Fruit fly (Drosophila melanogaster) whole organism, embryonic: ENCODE data around the gene LeuRS-m.

Experiments used
- Aef1 ChIP-seq: fragments of 200-800 bp; sonication (Bioruptor generic); IDR thresholded peaks from 3 replicates; pipeline ENCODE4 v1.3.6; 2022; ENCODE audit warnings: missing biosample characterization, missing genetic modification characterization
- Atf-2 ChIP-seq: fragments of 200-800 bp; sonication (Bioruptor generic); optimal IDR thresholded peaks from 2 replicates; lab custom pipeline; 2016; ENCODE audit warnings: missing biosample characterization, missing genetic modification characterization
- Atf6 ChIP-seq: fragments of 200-800 bp; sonication (Bioruptor generic); IDR thresholded peaks from 2 replicates; pipeline ENCODE4 v1.3.6; 2022; ENCODE audit warnings: missing biosample characterization, missing genetic modification characterization
- BEAF-32 ChIP-seq: fragments of 200-800 bp; sonication (Bioruptor generic); optimal IDR thresholded peaks from 3 replicates; lab custom pipeline; 2017; ENCODE audit warnings: missing biosample characterization, missing genetic modification characterization, mild to moderate bottlenecking, moderate library complexity, missing genetic modification reagents
- CG10565 ChIP-seq: fragments of 200-800 bp; sonication (Bioruptor generic); optimal IDR thresholded peaks from 3 replicates; lab custom pipeline; 2016; ENCODE audit warnings: missing biosample characterization, mild to moderate bottlenecking, missing genetic modification characterization
- CG11456 ChIP-seq: fragments of 200-800 bp; sonication (Bioruptor generic); IDR thresholded peaks from 3 replicates; pipeline ENCODE4 v1.3.6; 2022; ENCODE audit warnings: missing biosample characterization, missing genetic modification characterization
- CG13624 ChIP-seq: fragments of 200-800 bp; sonication (Bioruptor generic); optimal IDR thresholded peaks from 2 replicates; lab custom pipeline; 2016; ENCODE audit warnings: missing biosample characterization, missing genetic modification characterization
- CG13775 ChIP-seq: fragments of 200-800 bp; sonication (Bioruptor generic); optimal IDR thresholded peaks from 3 replicates; lab custom pipeline; 2017; ENCODE audit warnings: missing biosample characterization, mild to moderate bottlenecking, missing genetic modification characterization
- CG16863 ChIP-seq: fragments of 200-800 bp; sonication (Bioruptor generic); optimal IDR thresholded peaks from 3 replicates; lab custom pipeline; 2016; ENCODE audit warnings: missing biosample characterization, missing genetic modification characterization
- CG1832 ChIP-seq: fragments of 200-800 bp; sonication (Bioruptor generic); optimal IDR thresholded peaks from 2 replicates; lab custom pipeline; 2017; ENCODE audit warnings: missing biosample characterization, mild to moderate bottlenecking, missing genetic modification characterization, inconsistent platforms
- CG3726 ChIP-seq: fragments of 200-800 bp; sonication (Bioruptor generic); IDR thresholded peaks from 3 replicates; pipeline ENCODE4, ENCODE4 v1.3.6; 2022; ENCODE audit warnings: missing biosample characterization, missing genetic modification characterization
- CG4617 ChIP-seq: fragments of 200-800 bp; sonication (Bioruptor generic); optimal IDR thresholded peaks from 3 replicates; lab custom pipeline; 2016; ENCODE audit warnings: missing biosample characterization, missing genetic modification characterization, borderline replicate concordance
- CG6175 ChIP-seq: fragments of 200-800 bp; sonication (Bioruptor generic); IDR thresholded peaks from 3 replicates; pipeline ENCODE4 v1.3.6; 2022; ENCODE audit warnings: missing biosample characterization, missing genetic modification characterization
- CG6272 ChIP-seq: fragments of 200-800 bp; sonication (Bioruptor generic); IDR thresholded peaks from 2 replicates; pipeline ENCODE4 v1.3.6; 2022; ENCODE audit warnings: missing biosample characterization, missing genetic modification characterization
- CG6791 ChIP-seq: fragments of 200-800 bp; sonication (Bioruptor generic); IDR thresholded peaks from 3 replicates; pipeline ENCODE4 v1.3.6; 2022; ENCODE audit warnings: missing biosample characterization, missing genetic modification characterization; ENCODE audit not compliant: partially characterized antibody
- CG6813 ChIP-seq: fragments of 200-800 bp; sonication (Bioruptor generic); optimal IDR thresholded peaks from 2 replicates; lab custom pipeline; 2017; ENCODE audit warnings: missing biosample characterization, missing genetic modification characterization, mild to moderate bottlenecking, moderate library complexity, missing genetic modification reagents
- CG7372 ChIP-seq: fragments of 200-800 bp; sonication (Bioruptor generic); IDR thresholded peaks from 2 replicates; pipeline ENCODE4 v1.3.6; 2022; ENCODE audit warnings: missing biosample characterization, missing genetic modification characterization
- CG8281 ChIP-seq: fragments of 200-800 bp; sonication (Bioruptor generic); optimal IDR thresholded peaks from 2 replicates; lab custom pipeline; 2018; ENCODE audit warnings: missing biosample characterization, mild to moderate bottlenecking, missing genetic modification characterization, moderate library complexity
- CkIIα-i1 ChIP-seq: fragments of 200-800 bp; sonication (Bioruptor generic); IDR thresholded peaks from 2 replicates; pipeline ENCODE4 v1.3.6; 2022; ENCODE audit warnings: missing biosample characterization, missing genetic modification characterization
- CrebB ChIP-seq: fragments of 200-800 bp; sonication (Bioruptor generic); optimal IDR thresholded peaks from 3 replicates; lab custom pipeline; 2018; ENCODE audit warnings: missing biosample characterization, mild to moderate bottlenecking, missing genetic modification characterization
- D19A ChIP-seq: fragments of 200-800 bp; optimal IDR thresholded peaks from 3 replicates; lab custom pipeline; 2019; ENCODE audit warnings: missing biosample characterization, mild to moderate bottlenecking, missing genetic modification characterization, moderate library complexity
- Dfd ChIP-seq, 2 experiments: fragments of >200 bp; optimal IDR thresholded peaks; 2 replicates each; lab custom pipeline; 2017; ENCODE audit warnings: missing biosample characterization in 2 of 2, missing genetic modification characterization in 2 of 2
- Dll ChIP-seq: fragments of 200-800 bp; sonication (Bioruptor generic); IDR thresholded peaks from 4 replicates; pipeline ENCODE4 v1.3.6; 2022; ENCODE audit warnings: missing biosample characterization, missing genetic modification characterization; ENCODE audit not compliant: partially characterized antibody
- Dref ChIP-seq: fragments of 200-800 bp; sonication (Bioruptor generic); IDR thresholded peaks from 2 replicates; pipeline ENCODE4 v1.3.6; 2022; ENCODE audit warnings: missing biosample characterization, missing genetic modification characterization
- H15 ChIP-seq: fragments of 200-800 bp; sonication (Bioruptor generic); IDR thresholded peaks from 3 replicates; pipeline ENCODE4 v1.3.6; 2022; ENCODE audit warnings: missing biosample characterization, missing genetic modification characterization
- HHEX ChIP-seq: fragments of 200-800 bp; sonication (Bioruptor generic); optimal IDR thresholded peaks from 3 replicates; lab custom pipeline; 2017; ENCODE audit warnings: missing biosample characterization, mild to moderate bottlenecking, missing genetic modification characterization, missing genetic modification reagents
- Hr51 ChIP-seq, 2 experiments: fragments of 200-800 bp; sonication (Bioruptor generic); optimal IDR thresholded peaks; 2 replicates in 1 of 2; 3 replicates in 1 of 2; lab custom pipeline; 2016 to 2018; ENCODE audit warnings: missing biosample characterization in 2 of 2, missing genetic modification characterization in 2 of 2, mild to moderate bottlenecking in 1 of 2, moderate library complexity in 1 of 2
- PHDP ChIP-seq: fragments of 200-800 bp; sonication (Bioruptor generic); optimal IDR thresholded peaks from 3 replicates; lab custom pipeline; 2018; ENCODE audit warnings: missing biosample characterization, mild to moderate bottlenecking, missing genetic modification characterization, moderate library complexity
- Ssrp ChIP-seq: fragments of 200-800 bp; sonication (Bioruptor generic); optimal IDR thresholded peaks from 2 replicates; lab custom pipeline; 2018; ENCODE audit warnings: missing biosample characterization, mild to moderate bottlenecking, missing genetic modification characterization, moderate library complexity
- YL-1 ChIP-seq: fragments of 200-800 bp; sonication (Bioruptor generic); optimal IDR thresholded peaks from 3 replicates; lab custom pipeline; 2017; ENCODE audit warnings: missing biosample characterization, mild to moderate bottlenecking, missing genetic modification characterization
- cato ChIP-seq: fragments of 200-800 bp; sonication (Bioruptor generic); optimal IDR thresholded peaks from 2 replicates; lab custom pipeline; 2016; ENCODE audit warnings: missing biosample characterization, missing genetic modification characterization, borderline replicate concordance
- crc ChIP-seq: fragments of 200-800 bp; sonication (Bioruptor generic); optimal IDR thresholded peaks from 2 replicates; lab custom pipeline; 2016; ENCODE audit warnings: missing biosample characterization, missing genetic modification characterization
- dimm ChIP-seq: fragments of 200-800 bp; sonication (Bioruptor generic); IDR thresholded peaks from 2 replicates; pipeline ENCODE4 v1.3.6; 2022; ENCODE audit warnings: missing biosample characterization, missing genetic modification characterization
- ewg ChIP-seq: fragments of 200-800 bp; sonication (Bioruptor generic); optimal IDR thresholded peaks from 3 replicates; lab custom pipeline; 2017; ENCODE audit warnings: mild to moderate bottlenecking, missing biosample characterization, missing genetic modification reagents, missing genetic modification characterization
- fd64A ChIP-seq: fragments of 200-800 bp; sonication (Bioruptor generic); optimal IDR thresholded peaks from 3 replicates; lab custom pipeline; 2018; ENCODE audit warnings: missing biosample characterization, mild to moderate bottlenecking, missing genetic modification characterization
- fru ChIP-seq: fragments of >200 bp; optimal IDR thresholded peaks from 2 replicates; lab custom pipeline; 2017
- gem ChIP-seq: fragments of 200-800 bp; sonication (Bioruptor generic); optimal IDR thresholded peaks from 2 replicates; lab custom pipeline; 2019; ENCODE audit warnings: missing biosample characterization, mild to moderate bottlenecking, missing genetic modification characterization, moderate library complexity
- jigr1 ChIP-seq: fragments of 200-800 bp; sonication (Bioruptor generic); IDR thresholded peaks from 3 replicates; pipeline ENCODE4 v1.3.6; 2022; ENCODE audit warnings: missing biosample characterization, missing genetic modification characterization
- jumu ChIP-seq: fragments of 200-800 bp; sonication (Bioruptor generic); optimal IDR thresholded peaks from 3 replicates; lab custom pipeline; 2016; ENCODE audit warnings: missing biosample characterization, missing genetic modification characterization
- lmd ChIP-seq: fragments of 200-800 bp; sonication (Bioruptor generic); IDR thresholded peaks from 2 replicates; pipeline ENCODE4 v1.3.6; 2022; ENCODE audit warnings: missing biosample characterization, missing genetic modification characterization
- mirr ChIP-seq: fragments of 200-800 bp; sonication (Bioruptor generic); optimal IDR thresholded peaks from 3 replicates; lab custom pipeline; 2018; ENCODE audit warnings: missing biosample characterization, mild to moderate bottlenecking, missing genetic modification characterization
- row ChIP-seq: fragments of 200-800 bp; sonication (Bioruptor generic); IDR thresholded peaks from 3 replicates; pipeline ENCODE4 v1.3.6; 2022; ENCODE audit warnings: missing biosample characterization, missing genetic modification characterization
- sc ChIP-seq, 3 experiments: fragments of >200 bp in 2 of 3; fragments of 200-800 bp in 1 of 3; sonication (Bioruptor generic) in 1 of 3; optimal IDR thresholded peaks; 2 replicates in 2 of 3; 3 replicates in 1 of 3; lab custom pipeline; 2017; ENCODE audit warnings: mild to moderate bottlenecking in 1 of 3, missing biosample characterization in 1 of 3, missing genetic modification characterization in 1 of 3, missing genetic modification reagents in 1 of 3
- sim ChIP-seq: fragments of 200-800 bp; sonication (Bioruptor generic); IDR thresholded peaks from 2 replicates; pipeline ENCODE4 v1.3.6; 2022; ENCODE audit warnings: missing biosample characterization, missing genetic modification characterization
- sisA ChIP-seq: fragments of 200-800 bp; sonication (Bioruptor generic); IDR thresholded peaks from 2 replicates; pipeline ENCODE4 v1.3.6; 2022; ENCODE audit warnings: missing biosample characterization, missing genetic modification characterization
- trem ChIP-seq: fragments of 200-800 bp; optimal IDR thresholded peaks from 3 replicates; lab custom pipeline; 2019; ENCODE audit warnings: missing biosample characterization, mild to moderate bottlenecking, missing genetic modification characterization, moderate library complexity
- unpg ChIP-seq: fragments of 200-800 bp; sonication (Bioruptor generic); optimal IDR thresholded peaks from 3 replicates; lab custom pipeline; 2018; ENCODE audit warnings: missing biosample characterization, mild to moderate bottlenecking, missing genetic modification characterization, moderate library complexity
- wor ChIP-seq: fragments of 200-800 bp; sonication (Bioruptor generic); IDR thresholded peaks from 2 replicates; pipeline ENCODE4 v1.3.6; 2022; ENCODE audit warnings: missing biosample characterization, missing genetic modification characterization

The LeuRS-m gene

DNA sequence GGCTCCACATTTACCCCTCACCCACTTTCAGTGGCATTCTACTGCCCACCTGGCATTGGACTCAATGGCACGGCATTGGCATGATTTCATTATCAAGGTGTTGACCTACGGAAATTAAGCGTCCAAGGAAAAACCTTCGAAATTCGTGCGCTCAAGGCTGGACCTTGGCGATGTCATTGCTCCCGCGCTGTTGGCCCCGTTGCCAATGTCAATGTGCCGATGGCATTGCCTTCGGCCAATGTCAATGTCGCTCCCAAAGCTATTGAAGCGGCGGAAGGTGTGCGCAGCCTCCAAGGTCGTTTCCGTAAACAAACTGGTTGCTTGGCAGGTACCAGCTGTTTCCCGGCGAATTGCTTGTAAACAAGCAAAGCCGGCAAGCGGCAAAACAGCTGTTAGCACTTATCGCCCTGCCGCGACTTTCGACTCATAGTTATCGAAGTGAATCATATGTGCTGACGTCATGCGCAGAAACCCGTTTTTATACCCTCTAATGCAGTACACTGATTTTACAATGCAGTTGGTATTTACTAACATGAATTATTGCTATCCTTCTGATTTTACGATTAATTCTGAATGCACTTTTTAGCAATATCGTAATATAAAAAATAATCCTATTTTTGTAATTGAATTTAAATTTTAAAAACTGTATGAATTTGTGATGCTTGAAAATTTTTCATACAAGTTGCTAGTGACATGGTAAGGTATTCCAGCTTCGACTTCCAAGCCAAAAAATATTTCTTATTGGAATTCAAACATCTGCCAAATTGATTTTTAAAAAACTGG, 1.1 kb upstream of the LeuRS-m start (continued):
- TF ChIP-seq CG6175 (GFP tag; lab: Robert Waterston, UW) (peak; percentile 90), CG13775 (peak; percentile 94), CG1832 (GFP tag; lab: Kevin White, UChicago) (no peak), jigr1 (GFP tag; lab: Robert Waterston, UW) (peak; percentile 88), PHDP (tag; lab: Kevin White, UChicago) (peak; percentile 96), YL-1 (GFP tag; lab: Kevin White, UChicago) (peak; percentile 87), dimm (GFP tag; lab: Robert Waterston, UW) (peak; percentile 87), sisA (GFP tag; lab: Robert Waterston, UW) (peak; percentile 98), CG11456 (GFP tag; lab: Robert Waterston, UW) (peak; percentile 98), CG4617 (peak; percentile 81), CG6791 (GFP tag; lab: Robert Waterston, UW) (peak; percentile 48; the same call in 1 of the 3 replicates), jumu (GFP tag; lab: Kevin White, UChicago) (peak; percentile 82), BEAF-32 (GFP tag; lab: Kevin White, UChicago) (peak; percentile 46), row (GFP tag; lab: Robert Waterston, UW) (peak; percentile 99), CG8281 (tag; lab: Kevin White, UChicago) (peak; percentile 80), CG7372 (GFP tag; lab: Robert Waterston, UW) (peak; percentile 95), H15 (GFP tag; lab: Robert Waterston, UW) (peak; percentile 96), crc (GFP tag; lab: Kevin White, UChicago) (peak; percentile 78), CG13624 (GFP tag; lab: Kevin White, UChicago) (peak; percentile 93), Dfd (GFP tag; optimal IDR thresholded peaks at IDR 0.05; lab: Kevin White, UChicago) (no peak), CG16863 (GFP tag; lab: Kevin White, UChicago) (peak; percentile 87), CG6813 (GFP tag; lab: Kevin White, UChicago) (peak; percentile 91), Ssrp (tag; lab: Kevin White, UChicago) (peak; percentile 93), Dll (GFP tag; lab: Robert Waterston, UW) (peak; percentile 65; the same call in 2 of the 4 replicates), cato (peak; percentile 89), wor (GFP tag; lab: Robert Waterston, UW) (peak; percentile 94), CrebB (tag; lab: Kevin White, UChicago) (peak; percentile 92), Hr51 (GFP tag; optimal IDR thresholded peaks at IDR 0.05; lab: Kevin White, UChicago) (peak in 1 of 2 experiments; percentile 91), fru (no peak), CG10565 (GFP tag; lab: Kevin White, UChicago) (peak; percentile 78), ewg (GFP tag; lab: Kevin White, UChicago) (peak; percentile 98), lmd (GFP tag; lab: Robert Waterston, UW) (peak; percentile 98), unpg (peak; percentile 96), Atf6 (peak; percentile 98), mirr (GFP tag; lab: Kevin White, UChicago) (peak; percentile 81), sc (optimal IDR thresholded peaks at IDR 0.05; lab: Kevin White, UChicago) (no peak), sc (GFP tag; optimal IDR thresholded peaks at IDR 0.05; lab: Kevin White, UChicago) (peak; percentile 94), CG3726 (peak; percentile 88), HHEX (peak; percentile 92), D19A (peak; percentile 100), Atf-2 (peak; percentile 88), CkIIα-i1 (GFP tag; lab: Robert Waterston, UW) (peak; percentile 86), CG6272 (GFP tag; lab: Robert Waterston, UW) (peak; percentile 95), Aef1 (GFP tag; lab: Robert Waterston, UW) (peak; percentile 96), Dref (GFP tag; lab: Robert Waterston, UW) (peak; percentile 63), trem (tag; lab: Kevin White, UChicago) (peak; percentile 87), sim (peak; percentile 85), gem (tag; lab: Kevin White, UChicago) (peak; percentile 98), fd64A (GFP tag; lab: Kevin White, UChicago) (peak; percentile 86)
